Fruit fly (Drosophila melanogaster) whole organism, prepupa: ENCODE data around the gene yellow-f2.

ENCODE experiments used
- Blimp-1 ChIP-seq: fragments of 200-800 bp; sonication (Bioruptor generic); optimal IDR thresholded peaks from 3 replicates; lab custom pipeline; 2017; ENCODE audit warnings: missing biosample characterization, missing genetic modification characterization, mild to moderate bottlenecking, moderate library complexity, missing genetic modification reagents
- CG6276 ChIP-seq: fragments of 200-800 bp; sonication (Bioruptor generic); optimal IDR thresholded peaks from 2 replicates; lab custom pipeline; 2017; ENCODE audit warnings: missing biosample characterization, mild to moderate bottlenecking, missing genetic modification characterization
- CG6792 ChIP-seq: fragments of 200-800 bp; sonication (Bioruptor generic); optimal IDR thresholded peaks from 3 replicates; lab custom pipeline; 2016; ENCODE audit warnings: missing biosample characterization, missing genetic modification characterization
- CG6854 ChIP-seq: fragments of 200-800 bp; sonication (Bioruptor generic); optimal IDR thresholded peaks from 2 replicates; lab custom pipeline; 2017; ENCODE audit warnings: missing biosample characterization, mild to moderate bottlenecking, missing genetic modification characterization
- Hr38 ChIP-seq: sonication (Bioruptor generic); optimal IDR thresholded peaks from 2 replicates; lab custom pipeline; 2016; ENCODE audit warnings: missing biosample characterization, missing genetic modification characterization
- Lpt ChIP-seq: fragments of 200-800 bp; sonication (Bioruptor generic); optimal IDR thresholded peaks from 3 replicates; lab custom pipeline; 2016; ENCODE audit warnings: missing biosample characterization, missing genetic modification characterization
- OdsH ChIP-seq: fragments of 200-800 bp; sonication (Bioruptor generic); optimal IDR thresholded peaks from 3 replicates; lab custom pipeline; 2016; ENCODE audit warnings: missing biosample characterization, missing genetic modification characterization
- Smox ChIP-seq: fragments of 200-800 bp; sonication (Bioruptor generic); optimal IDR thresholded peaks from 3 replicates; lab custom pipeline; 2016; ENCODE audit warnings: missing biosample characterization, missing genetic modification characterization
- Sox102F ChIP-seq: fragments of 200-800 bp; sonication (Bioruptor generic); optimal IDR thresholded peaks from 2 replicates; lab custom pipeline; 2016; ENCODE audit warnings: missing biosample characterization, mild to moderate bottlenecking, missing genetic modification characterization
- vri ChIP-seq: fragments of 200-800 bp; sonication (Bioruptor generic); optimal IDR thresholded peaks from 3 replicates; lab custom pipeline; 2016; ENCODE audit warnings: missing biosample characterization, mild to moderate bottlenecking, missing genetic modification characterization

dm6 chr3R:12980628-12981219, 14.2 kb downstream of the yellow-f2 start, which contains the start of gene Paip2:
- no peak for TF ChIP-seq OdsH
- no peak for TF ChIP-seq Sox102F (GFP tag; lab: Kevin White, UChicago)
- TF ChIP-seq CG6854: no peak
- TF ChIP-seq Blimp-1 (GFP tag; lab: Kevin White, UChicago): no peak
- no peak for TF ChIP-seq vri (GFP tag; lab: Kevin White, UChicago)
- no peak for TF ChIP-seq Smox
- no peak for TF ChIP-seq CG6276 (GFP tag; lab: Kevin White, UChicago)
- no peak for TF ChIP-seq CG6792
- no peak for TF ChIP-seq Hr38 (GFP tag; lab: Kevin White, UChicago)
- no peak for TF ChIP-seq Lpt (GFP tag; lab: Kevin White, UChicago)
